Worm (Caenorhabditis elegans): ENCODE measurements around the gene C32D5.12.

The C32D5.12 gene

ce11 chrII:6311888-6312287 is 46.9 kb downstream of the C32D5.12 start:
- TF ChIP-seq K12H6.12 (tag; optimal IDR thresholded peaks at IDR 0.05): no peak
- TF ChIP-seq mxl-1 (tag; optimal IDR thresholded peaks at IDR 0.05): no peak
- TF ChIP-seq hmg-20 (GFP tag; IDR thresholded peaks at IDR 0.05): no peak
- TF ChIP-seq ceh-79 (tag; optimal IDR thresholded peaks at IDR 0.05): no peak
- no peak for TF ChIP-seq atf-7 (tag; optimal IDR thresholded peaks at IDR 0.05)
- TF ChIP-seq ztf-22 (GFP tag; optimal IDR thresholded peaks at IDR 0.05): no peak
- TF ChIP-seq T07F8.4 (tag; optimal IDR thresholded peaks at IDR 0.05): no peak
- TF ChIP-seq zim-3 (tag; optimal IDR thresholded peaks at IDR 0.05): no peak
- TF ChIP-seq attf-3 (GFP tag; conservative IDR thresholded peaks at IDR 0.05): no peak
- TF ChIP-seq F57C9.4 (tag; optimal IDR thresholded peaks at IDR 0.05): no peak

- TF ChIP-seq nfya-1 (tag; optimal IDR thresholded peaks at IDR 0.05; ENCODE audit: borderline replicate concordance, insufficient read depth): no peak
- no peak for TF ChIP-seq snpc-3.4 (tag; optimal IDR thresholded peaks at IDR 0.05)
- no peak for TF ChIP-seq nfyb-1 (GFP tag; IDR thresholded peaks at IDR 0.05)
- TF ChIP-seq hlh-12 (tag; optimal IDR thresholded peaks at IDR 0.05): no peak
- TF ChIP-seq fkh-3 (tag; optimal IDR thresholded peaks at IDR 0.05): no peak
- no peak for TF ChIP-seq bed-1 (GFP tag; IDR thresholded peaks at IDR 0.05)
- no peak for TF ChIP-seq pbrm-1 (GFP tag; IDR thresholded peaks at IDR 0.05)
Observed at ce11 chrII:6311459-6311858, 47.3 kb downstream of the C32D5.12 start.

DNA sequence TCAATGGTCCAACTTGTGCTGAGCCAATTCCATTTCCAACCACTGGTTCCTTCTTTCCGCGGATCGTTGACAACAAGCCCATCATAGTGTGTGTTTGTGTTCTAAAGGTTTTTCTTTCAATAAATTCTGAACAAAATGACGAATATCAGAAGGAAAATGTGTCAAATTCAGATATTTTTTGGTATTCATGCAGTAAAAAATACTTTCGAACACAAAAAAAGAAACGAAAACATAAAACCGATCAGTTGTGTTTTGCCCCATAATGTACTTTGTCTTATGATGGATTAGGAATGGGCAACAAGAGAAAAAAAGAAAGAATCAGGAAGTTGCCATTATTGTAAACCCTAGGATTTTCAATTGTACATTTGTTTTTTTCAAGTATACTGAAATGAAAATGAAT is 49.6 kb downstream of the C32D5.12 start, which contains the start of gene glb-10:
glb-10 (minus strand) TSS at position 101 of the 400 bp plus-strand sequence.
- TF ChIP-seq C06A6.2 (GFP tag; conservative IDR thresholded peaks at IDR 0.05) (no peak), F33H1.4 (GFP tag; IDR thresholded peaks at IDR 0.05) (no peak), F52B5.7 (tag; optimal IDR thresholded peaks at IDR 0.05) (no peak), mcd-1 (GFP tag; IDR thresholded peaks at IDR 0.05) (no peak)

All from whole organism, young adult.